Worm (Caenorhabditis elegans): Measurements from ENCODE around the gene F40G12.5.

DNA sequence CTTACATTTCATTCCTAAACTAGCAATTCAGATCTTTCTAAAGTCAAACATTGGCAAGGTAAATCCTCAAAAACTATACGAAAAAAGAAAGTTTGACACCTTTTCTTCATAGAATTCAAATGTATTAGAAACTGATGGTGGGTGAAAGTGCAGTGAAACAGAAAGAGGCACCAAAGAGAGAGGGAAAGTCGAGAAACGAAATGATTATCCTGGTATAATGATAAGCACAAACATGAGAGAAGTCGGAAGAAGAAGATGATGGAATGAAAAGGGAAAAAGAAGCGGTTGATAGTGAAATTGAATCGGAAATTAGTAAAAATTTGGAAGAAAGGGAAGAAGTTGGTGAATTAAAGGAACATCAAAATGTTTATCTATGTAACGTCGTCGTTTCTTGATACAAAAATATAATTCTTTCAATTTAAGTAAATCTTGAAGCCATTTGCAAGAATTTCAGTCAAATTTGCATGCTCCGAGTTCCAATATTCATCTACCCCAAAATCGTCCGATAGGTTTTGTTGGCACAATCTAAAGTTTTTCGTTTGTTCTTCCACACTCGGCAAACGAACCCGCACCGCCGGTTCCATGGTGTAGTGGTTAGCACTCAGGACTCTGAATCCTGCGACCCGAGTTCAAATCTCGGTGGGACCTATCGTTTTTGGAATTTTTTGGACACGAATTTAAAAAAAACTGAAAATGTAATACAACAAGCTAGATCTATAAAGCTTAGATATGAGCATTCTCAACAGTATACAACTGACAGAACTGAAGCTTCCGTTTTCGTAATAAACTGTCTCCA lies 39.6 kb downstream of the F40G12.5 start:
- TF ChIP-seq tlp-1 (tag; optimal IDR thresholded peaks at IDR 0.05): no peak
- no peak for TF ChIP-seq swsn-7 (tag; optimal IDR thresholded peaks at IDR 0.05)
- TF ChIP-seq ceh-8 (GFP tag; optimal IDR thresholded peaks at IDR 0.05): no peak
- no peak for TF ChIP-seq lin-14 (GFP tag; optimal IDR thresholded peaks at IDR 0.05)
- TF ChIP-seq fos-1 (tag; optimal IDR thresholded peaks at IDR 0.05): no peak
- TF ChIP-seq skn-1 (tag; optimal IDR thresholded peaks at IDR 0.05): no peak
- TF ChIP-seq tbx-2 (tag; optimal IDR thresholded peaks at IDR 0.05): no peak
- TF ChIP-seq ama-1 (optimal IDR thresholded peaks at IDR 0.05): no peak
- peak; percentile 20 for TF ChIP-seq nhr-90 (tag; optimal IDR thresholded peaks at IDR 0.05; ENCODE audit: poor library complexity)
- TF ChIP-seq nhr-237 (tag; optimal IDR thresholded peaks at IDR 0.05): no peak
